Worm (Caenorhabditis elegans) whole organism, L1 larva: ENCODE results near the gene K12H6.8.

Experiments used
- F16B12.6 ChIP-seq: fragments of 150-350 bp; optimal IDR thresholded peaks from 2 replicates; lab custom pipeline; 2014; ENCODE audit warnings: missing biosample characterization, missing genetic modification characterization
- Y116A8C.19 ChIP-seq: sonication (generic microtip); optimal IDR thresholded peaks from 2 replicates; lab custom pipeline; 2016; ENCODE audit warnings: missing compliant biosample characterization, missing genetic modification characterization, borderline replicate concordance
- aha-1 ChIP-seq: fragments of 150-350 bp; optimal IDR thresholded peaks from 2 replicates; lab custom pipeline; 2014; ENCODE audit warnings: missing biosample characterization, missing genetic modification characterization
- aly-2 ChIP-seq: fragments of 150-350 bp; optimal IDR thresholded peaks from 2 replicates; lab custom pipeline; 2014; ENCODE audit warnings: missing biosample characterization, missing genetic modification characterization
- ceh-63 ChIP-seq: fragments of 200-800 bp; sonication (Bioruptor generic); optimal IDR thresholded peaks from 2 replicates; lab custom pipeline; 2018; ENCODE audit warnings: mild to moderate bottlenecking, missing genetic modification characterization, missing compliant biosample characterization
- ceh-82 ChIP-seq, 3 experiments: fragments of 150-350 bp in 1 of 3; sonication (generic microtip) in 2 of 3; optimal IDR thresholded peaks; 2 replicates each; lab custom pipeline; 2014 to 2017; ENCODE audit warnings: missing biosample characterization in 3 of 3, missing genetic modification characterization in 3 of 3
- ceh-88 ChIP-seq: fragments of 200-800 bp; sonication (Bioruptor generic); IDR thresholded peaks from 2 replicates; pipeline ENCODE4 v1.3.6; 2022; ENCODE audit warnings: missing genetic modification characterization, missing compliant biosample characterization
- ceh-90 ChIP-seq: sonication (generic microtip); optimal IDR thresholded peaks from 2 replicates; lab custom pipeline; 2016; ENCODE audit warnings: missing genetic modification characterization, missing compliant biosample characterization
- ces-1 ChIP-seq: fragments of 150-350 bp; optimal IDR thresholded peaks from 2 replicates; lab custom pipeline; 2014; ENCODE audit warnings: missing biosample characterization, missing genetic modification reagents, missing genetic modification characterization
- dpl-1 ChIP-seq, 3 experiments: fragments of 150-350 bp in 2 of 3; sonication (generic microtip) in 1 of 3; optimal IDR thresholded peaks; 2 replicates each; lab custom pipeline; 2014 to 2017; ENCODE audit warnings: missing biosample characterization in 3 of 3, missing genetic modification characterization in 3 of 3, missing genetic modification reagents in 3 of 3
- dsc-1 ChIP-seq: sonication (generic microtip); optimal IDR thresholded peaks from 2 replicates; lab custom pipeline; 2016; ENCODE audit warnings: mild to moderate bottlenecking, missing genetic modification characterization, missing compliant biosample characterization
- efl-1 ChIP-seq, 4 experiments: fragments of 150-350 bp; optimal IDR thresholded peaks in 3 of 4; peaks in 1 of 4; 1 replicate in 1 of 4; 2 replicates in 3 of 4; lab custom pipeline; 2014; ENCODE audit warnings: missing biosample characterization in 2 of 4, missing genetic modification characterization in 2 of 4, missing genetic modification reagents in 2 of 4
- egl-13 ChIP-seq: sonication (generic microtip); optimal IDR thresholded peaks from 2 replicates; lab custom pipeline; 2016; ENCODE audit warnings: missing genotype, missing genetic modification reagents, missing genetic modification characterization, missing compliant biosample characterization
- ets-5 ChIP-seq: fragments of 200-800 bp; sonication (Bioruptor generic); IDR thresholded peaks from 2 replicates; pipeline ENCODE4 v1.3.6; 2022; ENCODE audit warnings: missing genetic modification characterization, missing compliant biosample characterization
- fkh-8 ChIP-seq: sonication (generic microtip); optimal IDR thresholded peaks from 2 replicates; lab custom pipeline; 2016; ENCODE audit warnings: mild to moderate bottlenecking, missing genetic modification characterization, missing compliant biosample characterization
- fos-1 ChIP-seq: fragments of 150-350 bp; optimal IDR thresholded peaks from 2 replicates; lab custom pipeline; 2014; ENCODE audit warnings: missing biosample characterization, missing genetic modification characterization
- hlh-4 ChIP-seq: sonication (generic microtip); optimal IDR thresholded peaks from 2 replicates; lab custom pipeline; 2016; ENCODE audit warnings: mild to moderate bottlenecking, missing genetic modification characterization, missing compliant biosample characterization
- irx-1 ChIP-seq: sonication (generic microtip); optimal IDR thresholded peaks from 2 replicates; lab custom pipeline; 2016; ENCODE audit warnings: missing genetic modification characterization, missing compliant biosample characterization
- jun-1 ChIP-seq: fragments of 150-350 bp; optimal IDR thresholded peaks from 2 replicates; lab custom pipeline; 2014; ENCODE audit warnings: missing biosample characterization, missing genetic modification reagents, missing genetic modification characterization
- lin-13 ChIP-seq: fragments of 150-350 bp; optimal IDR thresholded peaks from 2 replicates; lab custom pipeline; 2014; ENCODE audit warnings: missing biosample characterization, missing genetic modification reagents, missing genetic modification characterization
- lin-14 ChIP-seq: fragments of 200-800 bp; sonication (Bioruptor generic); optimal IDR thresholded peaks from 2 replicates; lab custom pipeline; 2018; ENCODE audit warnings: mild to moderate bottlenecking, missing genetic modification characterization, moderate library complexity, missing compliant biosample characterization
- lin-15B ChIP-seq: fragments of 150-350 bp; sonication (generic microtip); optimal IDR thresholded peaks from 3 replicates; lab custom pipeline; 2014; ENCODE audit warnings: missing biosample characterization, missing genetic modification characterization
- lin-35 ChIP-seq, 2 experiments: fragments of 150-350 bp; optimal IDR thresholded peaks; 2 replicates each; lab custom pipeline; 2014; ENCODE audit warnings: missing biosample characterization in 2 of 2, missing genetic modification characterization in 2 of 2, missing genetic modification reagents in 2 of 2
- lir-3 ChIP-seq: sonication (generic microtip); optimal IDR thresholded peaks from 2 replicates; lab custom pipeline; 2016; ENCODE audit warnings: mild to moderate bottlenecking, missing genetic modification characterization, moderate library complexity, missing compliant biosample characterization; ENCODE audit not compliant: poor library complexity
- lsy-2 ChIP-seq, 2 experiments: fragments of 150-350 bp; optimal IDR thresholded peaks; 2 replicates each; lab custom pipeline; 2014; ENCODE audit warnings: missing biosample characterization in 2 of 2, missing genetic modification characterization in 2 of 2
- mdl-1 ChIP-seq, 2 experiments: fragments of 150-350 bp; optimal IDR thresholded peaks; 2 replicates each; lab custom pipeline; 2014 to 2017; ENCODE audit warnings: missing biosample characterization in 2 of 2, missing genetic modification characterization in 2 of 2, inconsistent platforms in 1 of 2
- mef-2 ChIP-seq: fragments of 150-350 bp; optimal IDR thresholded peaks from 2 replicates; lab custom pipeline; 2014; ENCODE audit warnings: missing biosample characterization, missing genetic modification characterization
- mep-1 ChIP-seq: fragments of 150-350 bp; optimal IDR thresholded peaks from 2 replicates; lab custom pipeline; 2014; ENCODE audit warnings: missing biosample characterization, missing genetic modification characterization
- nhr-237 ChIP-seq: fragments of 150-350 bp; optimal IDR thresholded peaks from 2 replicates; lab custom pipeline; 2014; ENCODE audit warnings: missing biosample characterization, missing genetic modification characterization
- nhr-28 ChIP-seq: fragments of 150-350 bp; optimal IDR thresholded peaks from 2 replicates; lab custom pipeline; 2014; ENCODE audit warnings: missing biosample characterization, missing genetic modification characterization
- nhr-47 ChIP-seq: sonication (generic microtip); optimal IDR thresholded peaks from 2 replicates; lab custom pipeline; 2016; ENCODE audit warnings: mild to moderate bottlenecking, missing genetic modification characterization, moderate library complexity, missing compliant biosample characterization
- nhr-71 ChIP-seq: sonication (generic microtip); optimal IDR thresholded peaks from 2 replicates; lab custom pipeline; 2016; ENCODE audit warnings: mild to moderate bottlenecking, missing genetic modification characterization, moderate library complexity, missing compliant biosample characterization
- nhr-76 ChIP-seq: sonication (generic microtip); optimal IDR thresholded peaks from 2 replicates; lab custom pipeline; 2017; ENCODE audit warnings: missing biosample characterization, missing genetic modification characterization
- nhr-77 ChIP-seq: fragments of 150-350 bp; optimal IDR thresholded peaks from 2 replicates; lab custom pipeline; 2014; ENCODE audit warnings: missing biosample characterization, missing genetic modification characterization
- nhr-85 ChIP-seq: sonication (generic microtip); peaks from one replicate; lab custom pipeline; 2016; ENCODE audit warnings: missing genetic modification characterization, inconsistent platforms, missing compliant biosample characterization
- pax-3 ChIP-seq: fragments of 200-800 bp; sonication (Bioruptor generic); optimal IDR thresholded peaks from 2 replicates; lab custom pipeline; 2018; ENCODE audit warnings: mild to moderate bottlenecking, missing genetic modification characterization, moderate library complexity, missing compliant biosample characterization
- pqm-1 ChIP-seq: sonication (generic microtip); optimal IDR thresholded peaks from 3 replicates; lab custom pipeline; 2017; ENCODE audit warnings: missing biosample characterization, missing genetic modification characterization
- skn-1 ChIP-seq: fragments of 150-350 bp; optimal IDR thresholded peaks from 2 replicates; lab custom pipeline; 2014; ENCODE audit warnings: missing biosample characterization, missing genetic modification characterization
- snpc-4 ChIP-seq: fragments of 150-350 bp; optimal IDR thresholded peaks from 2 replicates; lab custom pipeline; 2014; ENCODE audit warnings: missing biosample characterization, missing genetic modification characterization
- sox-4 ChIP-seq: sonication (generic microtip); optimal IDR thresholded peaks from 2 replicates; lab custom pipeline; 2016; ENCODE audit warnings: missing genetic modification characterization, missing compliant biosample characterization
- sptf-1 ChIP-seq: fragments of 150-350 bp; optimal IDR thresholded peaks from 2 replicates; lab custom pipeline; 2014; ENCODE audit warnings: missing biosample characterization, missing genetic modification characterization
- sup-37 ChIP-seq: fragments of 200-800 bp; sonication (Bioruptor generic); optimal IDR thresholded peaks from 2 replicates; lab custom pipeline; 2018; ENCODE audit warnings: mild to moderate bottlenecking, missing genetic modification characterization, missing compliant biosample characterization
- swsn-7 ChIP-seq: sonication (generic microtip); optimal IDR thresholded peaks from 2 replicates; lab custom pipeline; 2016; ENCODE audit warnings: missing genetic modification characterization, missing compliant biosample characterization
- tbx-2 ChIP-seq: sonication (generic microtip); optimal IDR thresholded peaks from 2 replicates; lab custom pipeline; 2016; ENCODE audit warnings: missing genetic modification characterization, missing compliant biosample characterization
- tlp-1 ChIP-seq: fragments of 150-350 bp; optimal IDR thresholded peaks from 2 replicates; lab custom pipeline; 2014; ENCODE audit warnings: missing biosample characterization, missing genetic modification characterization
- unc-30 ChIP-seq: sonication (generic microtip); optimal IDR thresholded peaks from 2 replicates; lab custom pipeline; 2017; ENCODE audit warnings: missing biosample characterization, missing genetic modification characterization
- unc-62 ChIP-seq: fragments of 150-350 bp; optimal IDR thresholded peaks from 2 replicates; lab custom pipeline; 2014; ENCODE audit warnings: missing biosample characterization, missing genetic modification reagents, missing genetic modification characterization
- unc-86 ChIP-seq: sonication (generic microtip); optimal IDR thresholded peaks from 2 replicates; lab custom pipeline; 2016; ENCODE audit warnings: missing genetic modification characterization, missing compliant biosample characterization
- vab-15 ChIP-seq: sonication (generic microtip); optimal IDR thresholded peaks from 2 replicates; lab custom pipeline; 2017; ENCODE audit warnings: missing genotype, mild to moderate bottlenecking, missing genetic modification characterization, missing compliant biosample characterization
- zag-1 ChIP-seq: fragments of 150-350 bp; optimal IDR thresholded peaks from 2 replicates; lab custom pipeline; 2014; ENCODE audit warnings: missing biosample characterization, missing genetic modification characterization
- zip-4 ChIP-seq: fragments of 200-800 bp; sonication (Bioruptor generic); optimal IDR thresholded peaks from 2 replicates; lab custom pipeline; 2018; ENCODE audit warnings: mild to moderate bottlenecking, missing genetic modification characterization, moderate library complexity, missing compliant biosample characterization

The K12H6.8 gene

DNA sequence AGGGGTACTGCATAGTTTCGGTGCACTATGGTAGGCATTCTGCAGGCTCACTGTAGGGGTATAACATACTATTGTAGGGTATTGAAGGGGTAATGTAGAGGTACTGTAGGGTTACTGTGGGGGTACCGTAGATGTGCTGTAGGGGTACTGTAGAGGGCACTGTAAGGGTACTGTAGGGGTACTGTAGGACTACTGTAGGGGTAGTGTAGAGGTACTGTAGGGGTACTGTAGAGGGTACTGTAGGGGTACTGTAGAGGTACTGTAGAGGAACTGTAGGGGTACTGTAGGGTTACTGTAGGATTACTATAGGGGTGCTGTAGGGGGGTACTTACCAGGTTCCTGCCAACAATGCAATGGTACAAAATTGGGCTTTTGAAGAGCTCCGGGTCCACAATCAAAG, 2.4 kb downstream of the K12H6.8 start:
- TF ChIP-seq nhr-237 (tag; lab: Kevin White, UChicago) (no peak), unc-30 (tag; lab: Kevin White, UChicago) (no peak), tbx-2 (tag; lab: Kevin White, UChicago) (no peak), lin-15B (no peak), nhr-85 (tag; lab: Kevin White, UChicago) (peak; percentile 42), fos-1 (tag; lab: Kevin White, UChicago) (no peak), efl-1 (optimal IDR thresholded peaks at IDR 0.05; lab: Kevin White, UChicago) (no peak), efl-1 (GFP tag; optimal IDR thresholded peaks at IDR 0.05 in 1 of 2; lab: Kevin White, UChicago) (peak in 1 of 2 experiments; percentile 75), mef-2 (tag; lab: Kevin White, UChicago) (no peak)

DNA sequence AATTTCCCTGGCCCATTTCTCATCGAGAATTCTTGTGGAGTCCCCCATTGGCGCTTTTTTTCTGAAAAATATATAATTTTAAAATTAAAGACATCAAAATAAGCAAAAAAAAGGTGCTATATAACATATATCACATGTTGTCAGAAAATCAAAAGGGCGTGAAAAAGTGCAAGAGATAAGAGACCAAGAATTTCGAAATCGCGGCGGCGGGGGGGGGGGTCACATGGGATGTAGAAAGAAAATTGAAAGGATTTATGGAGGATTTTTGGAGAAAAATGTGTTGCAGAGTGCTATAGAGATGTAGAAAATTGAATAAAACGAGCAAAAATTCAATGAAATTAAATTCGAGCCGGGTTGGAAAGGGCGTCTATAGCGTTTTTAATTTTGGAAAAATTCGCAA, 3.5 kb downstream of the K12H6.8 start, which contains the start of gene K12H6.6:
Gene K12H6.6, minus strand, starts transcription at position 61 of the 400 bp plus-strand sequence.
- TF ChIP-seq dsc-1 (tag; lab: Kevin White, UChicago) (no peak), lin-35 (GFP tag; optimal IDR thresholded peaks at IDR 0.05; lab: Kevin White, UChicago) (no peak), jun-1 (tag; lab: Kevin White, UChicago) (no peak), fkh-8 (tag; lab: Kevin White, UChicago) (peak; percentile 30), zip-4 (GFP tag; lab: Kevin White, UChicago) (no peak), nhr-47 (tag; lab: Kevin White, UChicago) (no peak), mep-1 (tag; lab: Kevin White, UChicago) (no peak), irx-1 (tag; lab: Kevin White, UChicago) (no peak), lin-14 (GFP tag; lab: Kevin White, UChicago) (peak; percentile 70), unc-62 (GFP tag; lab: Kevin White, UChicago) (no peak), sptf-1 (tag; lab: Kevin White, UChicago) (no peak), hlh-4 (tag; lab: Kevin White, UChicago) (no peak), nhr-71 (tag; lab: Kevin White, UChicago) (peak; percentile 39), lin-13 (GFP tag; lab: Kevin White, UChicago) (peak; percentile 6), aly-2 (tag; lab: Kevin White, UChicago) (no peak), unc-86 (tag; lab: Kevin White, UChicago) (no peak), mef-2 (tag; lab: Kevin White, UChicago) (no peak), nhr-237 (tag; lab: Kevin White, UChicago) (no peak), mdl-1 (tag; optimal IDR thresholded peaks at IDR 0.05; lab: Kevin White, UChicago) (no peak), swsn-7 (tag; lab: Kevin White, UChicago) (no peak), pqm-1 (tag; lab: Kevin White, UChicago) (no peak), snpc-4 (tag; lab: Kevin White, UChicago) (no peak), lir-3 (tag; lab: Kevin White, UChicago) (no peak), ces-1 (no peak), egl-13 (tag; lab: Kevin White, UChicago) (no peak), ceh-63 (GFP tag; lab: Kevin White, UChicago) (no peak), nhr-85 (tag; lab: Kevin White, UChicago) (peak; percentile 45), vab-15 (no peak), F16B12.6 (no peak), skn-1 (peak; percentile 43), tlp-1 (tag; lab: Kevin White, UChicago) (no peak), efl-1 (optimal IDR thresholded peaks at IDR 0.05; lab: Kevin White, UChicago) (no peak), efl-1 (GFP tag; optimal IDR thresholded peaks at IDR 0.05 in 1 of 2; lab: Kevin White, UChicago) (no peak), ceh-82 (tag; optimal IDR thresholded peaks at IDR 0.05; lab: Kevin White, UChicago) (no peak), nhr-77 (no peak), sup-37 (GFP tag; lab: Kevin White, UChicago) (no peak), nhr-76 (no peak), ets-5 (no peak), fos-1 (tag; lab: Kevin White, UChicago) (no peak), nhr-28 (tag; lab: Kevin White, UChicago) (no peak), ceh-88 (GFP tag; lab: Robert Waterston, UW) (no peak), pax-3 (no peak), zag-1 (tag; lab: Kevin White, UChicago) (no peak), ceh-90 (no peak), lsy-2 (tag; optimal IDR thresholded peaks at IDR 0.05; lab: Kevin White, UChicago) (no peak), sox-4 (no peak), dpl-1 (GFP tag; optimal IDR thresholded peaks at IDR 0.05; lab: Kevin White, UChicago) (peak in 1 of 3 experiments; percentile 9), aha-1 (no peak), Y116A8C.19 (tag; lab: Kevin White, UChicago) (no peak)
